Fruit fly (Drosophila melanogaster) S2 (cell line): ENCODE measurements around the gene Lcp65Ab2.
"Not testable (repeated sequence)": the region's sequence is repeated elsewhere in the genome, so short reads cannot be mapped to it uniquely, and the experiment has no call there.

ENCODE experiments used
- CG8478 ChIP-seq: fragments of >200 bp; optimal IDR thresholded peaks from 2 replicates; lab custom pipeline; 2018
- CTCF ChIP-seq, 2 experiments: fragments of >200 bp; optimal IDR thresholded peaks; 2 replicates each; lab custom pipeline; 2018

Lcp65Ab2 gene

dm6 chr3L:6132009-6132408, 14.5 kb upstream of the Lcp65Ab2 start, which contains the start of gene Cpr65Au:
TSS of gene Cpr65Au (minus strand) at chr3L:6132109.
- TF ChIP-seq CTCF (optimal IDR thresholded peaks at IDR 0.05; lab: Kevin White, UChicago) (no peak), CG8478 (lab: Kevin White, UChicago) (no peak)

- TF ChIP-seq CG8478 (lab: Kevin White, UChicago) (no peak), CTCF (optimal IDR thresholded peaks at IDR 0.05; lab: Kevin White, UChicago) (no peak)
Observed at dm6 chr3L:6133546-6133945, 12.9 kb upstream of the Lcp65Ab2 start, which contains the start of gene Lcp65Ag2. TSS of gene Lcp65Ag2 (minus strand) at chr3L:6133593.

dm6 chr3L:6135174-6135573, 11.3 kb upstream of the Lcp65Ab2 start, which contains the start of gene Lcp65Ag1:
TSS of gene Lcp65Ag1 (minus strand) at chr3L:6135274.
- TF ChIP-seq CTCF (optimal IDR thresholded peaks at IDR 0.05; lab: Kevin White, UChicago) (no peak), CG8478 (lab: Kevin White, UChicago) (no peak)

dm6 chr3L:6136691-6137090, 9.8 kb upstream of the Lcp65Ab2 start, which contains the start of gene Lcp65Af:
TSS of gene Lcp65Af (minus strand) at chr3L:6136791.
- TF ChIP-seq CTCF (optimal IDR thresholded peaks at IDR 0.05; lab: Kevin White, UChicago) (no peak), CG8478 (lab: Kevin White, UChicago) (no peak)

- TF ChIP-seq CTCF (optimal IDR thresholded peaks at IDR 0.05; lab: Kevin White, UChicago) (no peak), CG8478 (lab: Kevin White, UChicago) (no peak)
Observed at dm6 chr3L:6138018-6138417, 8.5 kb upstream of the Lcp65Ab2 start, which contains the start of gene Lcp65Ae. TSS of gene Lcp65Ae (minus strand) at chr3L:6138118.

dm6 chr3L:6138586-6138985, 7.9 kb upstream of the Lcp65Ab2 start:
- TF ChIP-seq CTCF (optimal IDR thresholded peaks at IDR 0.05; lab: Kevin White, UChicago) (no peak), CG8478 (lab: Kevin White, UChicago) (no peak)

- TF ChIP-seq CG8478 (lab: Kevin White, UChicago) (no peak), CTCF (optimal IDR thresholded peaks at IDR 0.05; lab: Kevin White, UChicago) (no peak)
Observed at dm6 chr3L:6139924-6140574, 6.4 kb upstream of the Lcp65Ab2 start, which contains the start of gene Cpr65Av. TSS of gene Cpr65Av (minus strand) at chr3L:6139974.

- no peak for TF ChIP-seq CTCF (optimal IDR thresholded peaks at IDR 0.05; lab: Kevin White, UChicago)
- no peak for TF ChIP-seq CG8478 (lab: Kevin White, UChicago)
Observed at dm6 chr3L:6140771-6141472, 5.6 kb upstream of the Lcp65Ab2 start.

- no peak for TF ChIP-seq CG8478 (lab: Kevin White, UChicago)
- no peak for TF ChIP-seq CTCF (optimal IDR thresholded peaks at IDR 0.05; lab: Kevin White, UChicago)
Observed at dm6 chr3L:6141538-6141937, 4.9 kb upstream of the Lcp65Ab2 start.

dm6 chr3L:6142313-6142712, 4.2 kb upstream of the Lcp65Ab2 start, which contains the start of gene Cpr65Aw:
TSS of gene Cpr65Aw (minus strand) at chr3L:6142413.
- TF ChIP-seq CTCF (optimal IDR thresholded peaks at IDR 0.05; lab: Kevin White, UChicago) (no peak), CG8478 (lab: Kevin White, UChicago) (no peak)

dm6 chr3L:6143188-6143755, 3.2 kb upstream of the Lcp65Ab2 start, which contains the start of gene Lcp65Ad:
TSS of gene Lcp65Ad (plus strand) at chr3L:6143395.
- TF ChIP-seq CTCF (optimal IDR thresholded peaks at IDR 0.05; lab: Kevin White, UChicago), result no peak
- no peak for TF ChIP-seq CG8478 (lab: Kevin White, UChicago)

dm6 chr3L:6144769-6145220, 1.7 kb upstream of the Lcp65Ab2 start, which contains the start of gene Lcp65Ac:
TSS of gene Lcp65Ac (plus strand) at chr3L:6144819.
- TF ChIP-seq CTCF (optimal IDR thresholded peaks at IDR 0.05; lab: Kevin White, UChicago), result no peak
- no peak for TF ChIP-seq CG8478 (lab: Kevin White, UChicago)

- TF ChIP-seq CTCF (optimal IDR thresholded peaks at IDR 0.05; lab: Kevin White, UChicago); CG8478 (lab: Kevin White, UChicago): not testable (repeated sequence)
Observed at dm6 chr3L:6147887-6148286, 1.4 kb downstream of the Lcp65Ab2 start, which contains the start of gene Cpr65Ax1. TSS of gene Cpr65Ax1 (minus strand) at chr3L:6147987.

dm6 chr3L:6149248-6149647, 2.8 kb downstream of the Lcp65Ab2 start, which contains the start of gene Lcp65Ab1:
TSS of gene Lcp65Ab1 (plus strand) at chr3L:6149548.
- not testable (repeated sequence) for TF ChIP-seq CG8478 (lab: Kevin White, UChicago); CTCF (optimal IDR thresholded peaks at IDR 0.05; lab: Kevin White, UChicago)
